Worm (Caenorhabditis elegans): Measurements from ENCODE around the gene C35A5.5.

DNA sequence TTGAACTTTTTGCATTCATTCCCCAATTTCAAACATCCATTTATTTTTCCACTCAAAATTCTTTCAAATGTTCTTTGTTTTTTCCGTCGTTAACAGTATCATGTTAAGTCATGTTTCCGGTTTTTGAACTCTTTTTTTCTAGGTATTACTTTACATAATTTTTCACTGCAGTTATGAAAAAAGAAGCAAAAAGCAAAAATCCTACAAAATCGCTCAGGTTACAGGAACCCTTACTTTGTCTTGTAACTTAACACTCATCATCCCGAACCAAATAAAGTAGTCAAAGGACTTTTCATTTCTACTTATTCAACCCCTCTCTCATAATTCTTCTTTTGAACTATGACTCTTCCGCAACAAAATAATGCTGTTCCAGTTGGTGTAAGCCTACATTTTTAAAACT is 14.2 kb upstream of the C35A5.5 start, which contains the start of gene aqp-5:
- no peak for TF ChIP-seq ets-7 (tag; optimal IDR thresholded peaks at IDR 0.05)
- no peak for TF ChIP-seq tbx-37 (GFP tag; conservative IDR thresholded peaks at IDR 0.05)
- TF ChIP-seq ama-1 (optimal IDR thresholded peaks at IDR 0.05): no peak
- TF ChIP-seq pes-1 (GFP tag; IDR thresholded peaks at IDR 0.05): no peak
- TF ChIP-seq ceh-36 (tag; optimal IDR thresholded peaks at IDR 0.05): no peak
- TF ChIP-seq scrt-1 (GFP tag; IDR thresholded peaks at IDR 0.05): no peak
- no peak for TF ChIP-seq flt-1 (GFP tag; IDR thresholded peaks at IDR 0.05)
- no peak for TF ChIP-seq tbx-11 (GFP tag; IDR thresholded peaks at IDR 0.05)
- no peak for TF ChIP-seq tra-4 (tag; optimal IDR thresholded peaks at IDR 0.05)
- TF ChIP-seq B0310.2 (tag; optimal IDR thresholded peaks at IDR 0.05): no peak
- no peak for TF ChIP-seq hnd-1 (tag; optimal IDR thresholded peaks at IDR 0.05)
- TF ChIP-seq aly-1 (tag; optimal IDR thresholded peaks at IDR 0.05): no peak

Measured in whole organism, early embryonic.